Fruit fly (Drosophila melanogaster) whole organism, embryonic: ENCODE results near the gene pnt.
A peak's percentile ranks its signal among the peaks of the same experiment; 100 is the strongest.

Experiments used
- B-H1 ChIP-seq: fragments of 200-800 bp; sonication (Bioruptor generic); IDR thresholded peaks from 3 replicates; pipeline ENCODE4 v1.3.6; 2022; ENCODE audit warnings: missing biosample characterization, missing genetic modification characterization
- Blimp-1 ChIP-seq: fragments of 200-800 bp; sonication (Bioruptor generic); optimal IDR thresholded peaks from 3 replicates; lab custom pipeline; 2018; ENCODE audit warnings: missing biosample characterization, missing genetic modification characterization, mild to moderate bottlenecking, moderate library complexity, missing genetic modification reagents
- CG11085 ChIP-seq: fragments of 200-800 bp; sonication (Bioruptor generic); IDR thresholded peaks from 2 replicates; pipeline ENCODE4 v1.3.6; 2022; ENCODE audit warnings: missing biosample characterization, missing genetic modification characterization
- CG11504 ChIP-seq: fragments of 200-800 bp; sonication (Bioruptor generic); optimal IDR thresholded peaks from 3 replicates; lab custom pipeline; 2019; ENCODE audit warnings: missing biosample characterization, mild to moderate bottlenecking, missing genetic modification characterization, moderate library complexity
- CG11560 ChIP-seq: fragments of 200-800 bp; sonication (Bioruptor generic); IDR thresholded peaks from 3 replicates; pipeline ENCODE4 v1.3.6; 2022; ENCODE audit warnings: missing biosample characterization, missing genetic modification characterization
- CG12769 ChIP-seq: fragments of 200-800 bp; sonication (Bioruptor generic); optimal IDR thresholded peaks from 2 replicates; lab custom pipeline; 2019; ENCODE audit warnings: missing biosample characterization, mild to moderate bottlenecking, missing genetic modification characterization, moderate library complexity
- CG13424 ChIP-seq: fragments of 200-800 bp; sonication (Bioruptor generic); optimal IDR thresholded peaks from 2 replicates; lab custom pipeline; 2019; ENCODE audit warnings: missing biosample characterization, mild to moderate bottlenecking, missing genetic modification characterization, moderate library complexity
- CG14710 ChIP-seq: fragments of 200-800 bp; sonication (Bioruptor generic); optimal IDR thresholded peaks from 3 replicates; lab custom pipeline; 2019; ENCODE audit warnings: missing biosample characterization, mild to moderate bottlenecking, missing genetic modification characterization, moderate library complexity
- CG15696 ChIP-seq: fragments of 200-800 bp; sonication (Bioruptor generic); optimal IDR thresholded peaks from 2 replicates; lab custom pipeline; 2019; ENCODE audit warnings: missing biosample characterization, mild to moderate bottlenecking, missing genetic modification characterization, moderate library complexity
- CG1603 ChIP-seq: fragments of 200-800 bp; sonication (Bioruptor generic); optimal IDR thresholded peaks from 2 replicates; lab custom pipeline; 2019; ENCODE audit warnings: missing biosample characterization, mild to moderate bottlenecking, missing genetic modification characterization, moderate library complexity
- CG17359 ChIP-seq: fragments of 200-800 bp; sonication (Bioruptor generic); optimal IDR thresholded peaks from 3 replicates; lab custom pipeline; 2018; ENCODE audit warnings: missing biosample characterization, mild to moderate bottlenecking, missing genetic modification characterization, moderate library complexity
- CG17568 ChIP-seq: fragments of 200-800 bp; sonication (Bioruptor generic); optimal IDR thresholded peaks from 2 replicates; lab custom pipeline; 2018; ENCODE audit warnings: missing biosample characterization, mild to moderate bottlenecking, missing genetic modification characterization, moderate library complexity
- CG17912 ChIP-seq: fragments of 200-800 bp; sonication (Bioruptor generic); optimal IDR thresholded peaks from 2 replicates; lab custom pipeline; 2018; ENCODE audit warnings: missing biosample characterization, mild to moderate bottlenecking, missing genetic modification characterization
- CG18011 ChIP-seq: fragments of 200-800 bp; sonication (Bioruptor generic); optimal IDR thresholded peaks from 2 replicates; lab custom pipeline; 2017; ENCODE audit warnings: missing biosample characterization, missing genetic modification characterization, mild to moderate bottlenecking, moderate library complexity, missing genotype
- CG18262 ChIP-seq: fragments of 200-800 bp; optimal IDR thresholded peaks from 3 replicates; lab custom pipeline; 2019; ENCODE audit warnings: missing biosample characterization, mild to moderate bottlenecking, missing genetic modification characterization, moderate library complexity
- CG2875 ChIP-seq: fragments of 200-800 bp; sonication (Bioruptor generic); optimal IDR thresholded peaks from 2 replicates; lab custom pipeline; 2017; ENCODE audit warnings: missing biosample characterization, mild to moderate bottlenecking, missing genetic modification characterization, missing genetic modification reagents
- CG3838 ChIP-seq: fragments of 200-800 bp; sonication (Bioruptor generic); optimal IDR thresholded peaks from 3 replicates; lab custom pipeline; 2016; ENCODE audit warnings: missing biosample characterization, missing genetic modification characterization
- CG42726 ChIP-seq: fragments of 200-800 bp; sonication (Bioruptor generic); IDR thresholded peaks from 2 replicates; pipeline ENCODE4 v1.3.6; 2022; ENCODE audit warnings: missing biosample characterization, missing genetic modification characterization; ENCODE audit not compliant: partially characterized antibody
- CG4424 ChIP-seq: fragments of 200-800 bp; sonication (Bioruptor generic); optimal IDR thresholded peaks from 3 replicates; lab custom pipeline; 2016; ENCODE audit warnings: missing biosample characterization, missing genetic modification characterization
- CG6254 ChIP-seq: fragments of 200-800 bp; sonication (Bioruptor generic); optimal IDR thresholded peaks from 3 replicates; lab custom pipeline; 2017; ENCODE audit warnings: mild to moderate bottlenecking, missing biosample characterization, missing genetic modification reagents, missing genetic modification characterization
- CG6765 ChIP-seq: fragments of 200-800 bp; sonication (Bioruptor generic); optimal IDR thresholded peaks from 3 replicates; lab custom pipeline; 2017; ENCODE audit warnings: missing biosample characterization, mild to moderate bottlenecking, missing genetic modification characterization
- CG7786 ChIP-seq: fragments of 200-800 bp; sonication (Bioruptor generic); optimal IDR thresholded peaks from 2 replicates; lab custom pipeline; 2016; ENCODE audit warnings: missing biosample characterization, missing genetic modification characterization
- Dfd ChIP-seq, 2 experiments: fragments of >200 bp; optimal IDR thresholded peaks; 2 replicates each; lab custom pipeline; 2017; ENCODE audit warnings: missing biosample characterization in 2 of 2, missing genetic modification characterization in 2 of 2
- Dll ChIP-seq: fragments of 200-800 bp; sonication (Bioruptor generic); IDR thresholded peaks from 4 replicates; pipeline ENCODE4 v1.3.6; 2022; ENCODE audit warnings: missing biosample characterization, missing genetic modification characterization; ENCODE audit not compliant: partially characterized antibody
- Drgx ChIP-seq: fragments of 200-800 bp; sonication (Bioruptor generic); IDR thresholded peaks from 2 replicates; pipeline ENCODE4 v1.3.6; 2022; ENCODE audit warnings: missing biosample characterization, missing genetic modification characterization
- E2f1 ChIP-seq: fragments of 200-800 bp; sonication (Bioruptor generic); IDR thresholded peaks from 2 replicates; pipeline ENCODE4 v1.3.6; 2022; ENCODE audit warnings: missing biosample characterization, missing genetic modification characterization
- Hr51 ChIP-seq, 2 experiments: fragments of 200-800 bp; sonication (Bioruptor generic); optimal IDR thresholded peaks; 2 replicates in 1 of 2; 3 replicates in 1 of 2; lab custom pipeline; 2016 to 2018; ENCODE audit warnings: missing biosample characterization in 2 of 2, missing genetic modification characterization in 2 of 2, mild to moderate bottlenecking in 1 of 2, moderate library complexity in 1 of 2
- Neu2 ChIP-seq: fragments of 200-800 bp; sonication (Bioruptor generic); optimal IDR thresholded peaks from 3 replicates; lab custom pipeline; 2016; ENCODE audit warnings: missing biosample characterization, missing genetic modification characterization, borderline replicate concordance
- Oli ChIP-seq: fragments of 200-800 bp; sonication (Bioruptor generic); optimal IDR thresholded peaks from 2 replicates; lab custom pipeline; 2018; ENCODE audit warnings: missing biosample characterization, mild to moderate bottlenecking, missing genetic modification characterization, moderate library complexity
- PHDP ChIP-seq: fragments of 200-800 bp; sonication (Bioruptor generic); optimal IDR thresholded peaks from 3 replicates; lab custom pipeline; 2018; ENCODE audit warnings: missing biosample characterization, mild to moderate bottlenecking, missing genetic modification characterization, moderate library complexity
- Pdp1 ChIP-seq, 2 experiments: fragments of 200-800 bp; sonication (Bioruptor generic); optimal IDR thresholded peaks; 3 replicates each; lab custom pipeline; 2016; ENCODE audit warnings: missing biosample characterization in 2 of 2, missing genetic modification characterization in 2 of 2, mild to moderate bottlenecking in 1 of 2, moderate library complexity in 1 of 2
- Rfx ChIP-seq: fragments of 200-800 bp; sonication (Bioruptor generic); IDR thresholded peaks from 2 replicates; pipeline ENCODE4 v1.3.6; 2022; ENCODE audit warnings: missing biosample characterization, missing genetic modification characterization
- Vsx1 ChIP-seq: fragments of 200-800 bp; sonication (Bioruptor generic); optimal IDR thresholded peaks from 2 replicates; lab custom pipeline; 2017; ENCODE audit warnings: missing biosample characterization, mild to moderate bottlenecking, missing genetic modification characterization, missing genetic modification reagents
- Xbp1 ChIP-seq: fragments of 200-800 bp; sonication (Bioruptor generic); optimal IDR thresholded peaks from 3 replicates; lab custom pipeline; 2016; ENCODE audit warnings: missing biosample characterization, mild to moderate bottlenecking, missing genetic modification characterization
- bab2 ChIP-seq: fragments of 200-800 bp; sonication (Bioruptor generic); optimal IDR thresholded peaks from 2 replicates; lab custom pipeline; 2016; ENCODE audit warnings: missing biosample characterization, missing genetic modification characterization
- dysf ChIP-seq: fragments of 200-800 bp; sonication (Bioruptor generic); IDR thresholded peaks from 3 replicates; pipeline ENCODE4 v1.3.6; 2022; ENCODE audit warnings: missing biosample characterization, missing genetic modification characterization
- gem ChIP-seq: fragments of 200-800 bp; sonication (Bioruptor generic); optimal IDR thresholded peaks from 2 replicates; lab custom pipeline; 2019; ENCODE audit warnings: missing biosample characterization, mild to moderate bottlenecking, missing genetic modification characterization, moderate library complexity
- gt ChIP-seq: fragments of 200-800 bp; sonication (Bioruptor generic); IDR thresholded peaks from 2 replicates; pipeline ENCODE4 v1.3.6; 2022; ENCODE audit warnings: missing biosample characterization, missing genetic modification characterization
- insv ChIP-seq, 2 experiments: fragments of 200-800 bp; sonication (Bioruptor generic); optimal IDR thresholded peaks; 3 replicates each; lab custom pipeline; 2016 to 2018; ENCODE audit warnings: missing biosample characterization in 2 of 2, missing genetic modification characterization in 2 of 2
- inv ChIP-seq: fragments of 200-800 bp; sonication (Bioruptor generic); IDR thresholded peaks from 2 replicates; pipeline ENCODE4 v1.3.6; 2022; ENCODE audit warnings: missing biosample characterization, missing genetic modification characterization; ENCODE audit not compliant: partially characterized antibody
- jumu ChIP-seq: fragments of 200-800 bp; sonication (Bioruptor generic); optimal IDR thresholded peaks from 3 replicates; lab custom pipeline; 2016; ENCODE audit warnings: missing biosample characterization, missing genetic modification characterization
- klu ChIP-seq: fragments of 200-800 bp; sonication (Bioruptor generic); IDR thresholded peaks from 2 replicates; pipeline ENCODE4 v1.3.6; 2022; ENCODE audit warnings: missing biosample characterization, missing genetic modification characterization
- kni ChIP-seq: fragments of 200-800 bp; sonication (Bioruptor generic); optimal IDR thresholded peaks from 3 replicates; lab custom pipeline; 2017; ENCODE audit warnings: mild to moderate bottlenecking, missing biosample characterization, missing genetic modification reagents, missing genetic modification characterization
- lab ChIP-seq: fragments of 200-800 bp; sonication (Bioruptor generic); optimal IDR thresholded peaks from 3 replicates; lab custom pipeline; 2017; ENCODE audit warnings: missing biosample characterization, missing genetic modification characterization, mild to moderate bottlenecking, moderate library complexity, missing genetic modification reagents
- nmo ChIP-seq: fragments of 200-800 bp; sonication (Bioruptor generic); optimal IDR thresholded peaks from 2 replicates; lab custom pipeline; 2018; ENCODE audit warnings: missing biosample characterization, mild to moderate bottlenecking, missing genetic modification characterization, moderate library complexity
- phol ChIP-seq: fragments of 200-800 bp; sonication (Bioruptor generic); optimal IDR thresholded peaks from 3 replicates; lab custom pipeline; 2018; ENCODE audit warnings: missing biosample characterization, mild to moderate bottlenecking, missing genetic modification characterization, moderate library complexity
- pum ChIP-seq: fragments of 200-800 bp; sonication (Bioruptor generic); optimal IDR thresholded peaks from 2 replicates; lab custom pipeline; 2016; ENCODE audit warnings: missing biosample characterization, missing genetic modification characterization
- wek ChIP-seq: fragments of 200-800 bp; sonication (Bioruptor generic); optimal IDR thresholded peaks from 3 replicates; lab custom pipeline; 2018; ENCODE audit warnings: missing biosample characterization, mild to moderate bottlenecking, missing genetic modification characterization, moderate library complexity

Gene pnt

dm6 chr3R:23363515-23364124 is 17.7 kb upstream of the pnt start, which contains the start of gene CG4408 (continued):
- no peak for TF ChIP-seq CG3838 (GFP tag; lab: Kevin White, UChicago)
- TF ChIP-seq Vsx1 (GFP tag; lab: Kevin White, UChicago): no peak
- TF ChIP-seq Xbp1: peak; percentile 10
- no peak for TF ChIP-seq insv (GFP tag; optimal IDR thresholded peaks at IDR 0.05; lab: Kevin White, UChicago)
- no peak for TF ChIP-seq inv (GFP tag; lab: Robert Waterston, UW)
- TF ChIP-seq Neu2 (GFP tag; lab: Kevin White, UChicago): no peak
- TF ChIP-seq Pdp1 (GFP tag; optimal IDR thresholded peaks at IDR 0.05; lab: Kevin White, UChicago): peak in 1 of 2 experiments; percentile 36
- peak; percentile 9 for TF ChIP-seq bab2 (GFP tag; lab: Kevin White, UChicago)
- TF ChIP-seq dysf: 0 out of 3 replicates have a peak, but pooled peaks have one; percentile 16
- peak; percentile 16 for TF ChIP-seq CG4424 (GFP tag; lab: Kevin White, UChicago)
- no peak for TF ChIP-seq CG6254
- TF ChIP-seq CG17568 (GFP tag; lab: Kevin White, UChicago): no peak
- TF ChIP-seq CG1603 (tag; lab: Kevin White, UChicago): peak; percentile 16
- no peak for TF ChIP-seq Dll (GFP tag; lab: Robert Waterston, UW)
- TF ChIP-seq wek (GFP tag; lab: Kevin White, UChicago): no peak
- peak; percentile 34 for TF ChIP-seq nmo
- TF ChIP-seq CG6765: no peak
- peak; percentile 3 for TF ChIP-seq CG14710 (tag; lab: Kevin White, UChicago)
- peak; percentile 43 for TF ChIP-seq PHDP (tag; lab: Kevin White, UChicago)
- peak; percentile 38 for TF ChIP-seq CG7786 (GFP tag; lab: Kevin White, UChicago)
- TF ChIP-seq CG12769 (tag; lab: Kevin White, UChicago): no peak
- peak; percentile 73 for TF ChIP-seq lab
- TF ChIP-seq klu (GFP tag; lab: Robert Waterston, UW): no peak
- TF ChIP-seq CG13424 (tag; lab: Kevin White, UChicago): peak; percentile 19
- peak; percentile 24 for TF ChIP-seq CG18262 (tag; lab: Kevin White, UChicago)
- TF ChIP-seq CG2875 (GFP tag; lab: Kevin White, UChicago): no peak
- peak; percentile 24 for TF ChIP-seq Oli
- no peak for TF ChIP-seq pum
- TF ChIP-seq CG15696 (tag; lab: Kevin White, UChicago): peak; percentile 0
- TF ChIP-seq Rfx: peak; percentile 38; the same call in 1 of the 2 replicates
- no peak for TF ChIP-seq jumu (GFP tag; lab: Kevin White, UChicago)
- no peak for TF ChIP-seq CG18011
- TF ChIP-seq phol (tag; lab: Kevin White, UChicago): peak; percentile 43
- peak; percentile 10; the same call in 1 of the 2 replicates for TF ChIP-seq CG11085 (GFP tag; lab: Robert Waterston, UW)
- peak in 1 of 2 experiments; percentile 31 for TF ChIP-seq Hr51 (GFP tag; optimal IDR thresholded peaks at IDR 0.05; lab: Kevin White, UChicago)
- no peak for TF ChIP-seq B-H1 (GFP tag; lab: Robert Waterston, UW)
- peak; percentile 51 for TF ChIP-seq CG17359 (tag; lab: Kevin White, UChicago)
- TF ChIP-seq E2f1: 0 out of 2 replicates have a peak, but pooled peaks have one; percentile 16
- peak; percentile 70 for TF ChIP-seq Drgx (GFP tag; lab: Robert Waterston, UW)
- peak; percentile 46 for TF ChIP-seq Blimp-1
- peak; percentile 72 for TF ChIP-seq CG11504 (tag; lab: Kevin White, UChicago)
- peak; percentile 59 for TF ChIP-seq gem (tag; lab: Kevin White, UChicago)
- 0 out of 3 replicates have a peak, but pooled peaks have one; percentile 32 for TF ChIP-seq CG11560
- no peak for TF ChIP-seq CG17912 (GFP tag; lab: Kevin White, UChicago)
- no peak for TF ChIP-seq gt
- no peak for TF ChIP-seq kni
- TF ChIP-seq Dfd (GFP tag; optimal IDR thresholded peaks at IDR 0.05; lab: Kevin White, UChicago): no peak
- TF ChIP-seq CG42726 (GFP tag; lab: Robert Waterston, UW): no peak
